Fruit fly (Drosophila melanogaster) whole organism, embryonic: Measurements from ENCODE around the gene chic.

Source experiments
- Antp ChIP-seq: fragments of 200-800 bp; sonication (Bioruptor generic); optimal IDR thresholded peaks from 3 replicates; lab custom pipeline; 2016; ENCODE audit warnings: missing biosample characterization, missing genetic modification characterization
- CG11085 ChIP-seq: fragments of 200-800 bp; sonication (Bioruptor generic); IDR thresholded peaks from 2 replicates; pipeline ENCODE4 v1.3.6; 2022; ENCODE audit warnings: missing biosample characterization, missing genetic modification characterization
- CG1233 ChIP-seq: fragments of 200-800 bp; sonication (Bioruptor generic); optimal IDR thresholded peaks from 4 replicates; lab custom pipeline; 2018; ENCODE audit warnings: missing biosample characterization, mild to moderate bottlenecking, missing genetic modification characterization
- CG12744 ChIP-seq: fragments of 200-800 bp; sonication (Bioruptor generic); optimal IDR thresholded peaks from 2 replicates; lab custom pipeline; 2016; ENCODE audit warnings: missing biosample characterization, missing genetic modification characterization
- CG14965 ChIP-seq: fragments of 200-800 bp; sonication (Bioruptor generic); optimal IDR thresholded peaks from 2 replicates; lab custom pipeline; 2016; ENCODE audit warnings: missing biosample characterization, missing genetic modification characterization, borderline replicate concordance
- CG17385 ChIP-seq: fragments of 200-800 bp; sonication (Bioruptor generic); optimal IDR thresholded peaks from 3 replicates; lab custom pipeline; 2018; ENCODE audit warnings: missing biosample characterization, mild to moderate bottlenecking, missing genetic modification characterization
- CG17568 ChIP-seq: fragments of 200-800 bp; sonication (Bioruptor generic); optimal IDR thresholded peaks from 2 replicates; lab custom pipeline; 2018; ENCODE audit warnings: missing biosample characterization, mild to moderate bottlenecking, missing genetic modification characterization, moderate library complexity
- CG2678 ChIP-seq: fragments of 200-800 bp; sonication (Bioruptor generic); optimal IDR thresholded peaks from 3 replicates; lab custom pipeline; 2019; ENCODE audit warnings: missing biosample characterization, mild to moderate bottlenecking, missing genetic modification characterization, moderate library complexity
- CG31388 ChIP-seq: fragments of 200-800 bp; sonication (Bioruptor generic); optimal IDR thresholded peaks from 2 replicates; lab custom pipeline; 2016; ENCODE audit warnings: missing biosample characterization, missing genetic modification characterization
- CG3163 ChIP-seq: fragments of 200-800 bp; sonication (Bioruptor generic); optimal IDR thresholded peaks from 3 replicates; lab custom pipeline; 2016; ENCODE audit warnings: missing biosample characterization, missing genetic modification characterization
- CG32532 ChIP-seq: fragments of 200-800 bp; sonication (Bioruptor generic); IDR thresholded peaks from 2 replicates; pipeline ENCODE4 v1.3.6; 2022; ENCODE audit warnings: missing biosample characterization, missing genetic modification characterization
- CG4282 ChIP-seq: fragments of 200-800 bp; sonication (Bioruptor generic); optimal IDR thresholded peaks from 2 replicates; lab custom pipeline; 2016; ENCODE audit warnings: missing biosample characterization, missing genetic modification characterization
- CG4404 ChIP-seq: fragments of 200-800 bp; sonication (Bioruptor generic); IDR thresholded peaks from 2 replicates; pipeline ENCODE4 v1.3.6; 2022; ENCODE audit warnings: missing biosample characterization, missing genetic modification characterization
- CG4617 ChIP-seq: fragments of 200-800 bp; sonication (Bioruptor generic); optimal IDR thresholded peaks from 3 replicates; lab custom pipeline; 2016; ENCODE audit warnings: missing biosample characterization, missing genetic modification characterization, borderline replicate concordance
- CG9437 ChIP-seq: fragments of 200-800 bp; sonication (Bioruptor generic); optimal IDR thresholded peaks from 2 replicates; lab custom pipeline; 2018; ENCODE audit warnings: missing biosample characterization, mild to moderate bottlenecking, missing genetic modification characterization
- CG9932 ChIP-seq: fragments of 200-800 bp; sonication (Bioruptor generic); IDR thresholded peaks from 2 replicates; pipeline ENCODE4 v1.3.6; 2022; ENCODE audit warnings: missing biosample characterization, missing genetic modification characterization
- CkIIα-i1 ChIP-seq: fragments of 200-800 bp; sonication (Bioruptor generic); IDR thresholded peaks from 2 replicates; pipeline ENCODE4 v1.3.6; 2022; ENCODE audit warnings: missing biosample characterization, missing genetic modification characterization
- CoRest ChIP-seq: fragments of 200-800 bp; sonication (Bioruptor generic); optimal IDR thresholded peaks from 3 replicates; lab custom pipeline; 2018; ENCODE audit warnings: missing biosample characterization, mild to moderate bottlenecking, missing genetic modification characterization, moderate library complexity
- Dbx ChIP-seq: fragments of 200-800 bp; sonication (Bioruptor generic); IDR thresholded peaks from 3 replicates; pipeline ENCODE4 v1.3.6; 2022; ENCODE audit warnings: missing biosample characterization, missing genetic modification characterization
- Ets97D ChIP-seq: fragments of 200-800 bp; sonication (Bioruptor generic); optimal IDR thresholded peaks from 3 replicates; lab custom pipeline; 2016; ENCODE audit warnings: missing biosample characterization, missing genetic modification characterization
- Hmx ChIP-seq: fragments of 200-800 bp; sonication (Bioruptor generic); optimal IDR thresholded peaks from 2 replicates; lab custom pipeline; 2016; ENCODE audit warnings: missing biosample characterization, missing genetic modification characterization
- Hr51 ChIP-seq, 2 experiments: fragments of 200-800 bp; sonication (Bioruptor generic); optimal IDR thresholded peaks; 2 replicates in 1 of 2; 3 replicates in 1 of 2; lab custom pipeline; 2016 to 2018; ENCODE audit warnings: missing biosample characterization in 2 of 2, missing genetic modification characterization in 2 of 2, mild to moderate bottlenecking in 1 of 2, moderate library complexity in 1 of 2
- MESR4 ChIP-seq: fragments of 200-800 bp; sonication (Bioruptor generic); optimal IDR thresholded peaks from 2 replicates; lab custom pipeline; 2018; ENCODE audit warnings: missing biosample characterization, mild to moderate bottlenecking, missing genetic modification characterization, moderate library complexity
- Myb ChIP-seq: fragments of 200-800 bp; sonication (Bioruptor generic); optimal IDR thresholded peaks from 2 replicates; lab custom pipeline; 2016; ENCODE audit warnings: missing biosample characterization, missing genetic modification characterization
- NFAT ChIP-seq: fragments of 200-800 bp; sonication (Bioruptor generic); IDR thresholded peaks from 2 replicates; pipeline ENCODE4 v1.3.6; 2022; ENCODE audit warnings: missing biosample characterization, missing genetic modification characterization
- Oaz ChIP-seq: fragments of 200-800 bp; sonication (Bioruptor generic); IDR thresholded peaks from 2 replicates; pipeline ENCODE4 v1.3.6; 2022; ENCODE audit warnings: missing biosample characterization, missing genetic modification characterization
- Pdp1 ChIP-seq, 2 experiments: fragments of 200-800 bp; sonication (Bioruptor generic); optimal IDR thresholded peaks; 3 replicates each; lab custom pipeline; 2016; ENCODE audit warnings: missing biosample characterization in 2 of 2, missing genetic modification characterization in 2 of 2, mild to moderate bottlenecking in 1 of 2, moderate library complexity in 1 of 2
- Rfx ChIP-seq: fragments of 200-800 bp; sonication (Bioruptor generic); IDR thresholded peaks from 2 replicates; pipeline ENCODE4 v1.3.6; 2022; ENCODE audit warnings: missing biosample characterization, missing genetic modification characterization
- ash1 ChIP-seq: fragments of 200-800 bp; sonication (Bioruptor generic); optimal IDR thresholded peaks from 2 replicates; lab custom pipeline; 2018; ENCODE audit warnings: missing biosample characterization, mild to moderate bottlenecking, missing genetic modification characterization
- chinmo ChIP-seq: fragments of 200-800 bp; sonication (Bioruptor generic); IDR thresholded peaks from 4 replicates; pipeline ENCODE4 v1.3.6; 2022; ENCODE audit warnings: missing biosample characterization, missing genetic modification characterization; ENCODE audit not compliant: partially characterized antibody
- chn ChIP-seq: fragments of 200-800 bp; sonication (Bioruptor generic); optimal IDR thresholded peaks from 2 replicates; lab custom pipeline; 2016; ENCODE audit warnings: missing biosample characterization, missing genetic modification characterization
- ems ChIP-seq: fragments of 200-800 bp; sonication (Bioruptor generic); optimal IDR thresholded peaks from 3 replicates; lab custom pipeline; 2016; ENCODE audit warnings: missing biosample characterization, missing genetic modification characterization
- eyg ChIP-seq: fragments of 200-800 bp; sonication (Bioruptor generic); optimal IDR thresholded peaks from 3 replicates; lab custom pipeline; 2016; ENCODE audit warnings: missing biosample characterization, missing genetic modification characterization
- fu2 ChIP-seq: fragments of 200-800 bp; sonication (Bioruptor generic); optimal IDR thresholded peaks from 2 replicates; lab custom pipeline; 2016; ENCODE audit warnings: missing biosample characterization, missing genetic modification characterization
- grn ChIP-seq: fragments of 200-800 bp; sonication (Bioruptor generic); optimal IDR thresholded peaks from 3 replicates; lab custom pipeline; 2017; ENCODE audit warnings: missing biosample characterization, missing genetic modification characterization
- gsb ChIP-seq: fragments of 200-800 bp; sonication (Bioruptor generic); IDR thresholded peaks from 2 replicates; pipeline ENCODE4 v1.3.6; 2022; ENCODE audit warnings: missing biosample characterization, missing genetic modification characterization
- gt ChIP-seq: fragments of 200-800 bp; sonication (Bioruptor generic); IDR thresholded peaks from 2 replicates; pipeline ENCODE4 v1.3.6; 2022; ENCODE audit warnings: missing biosample characterization, missing genetic modification characterization
- klu ChIP-seq: fragments of 200-800 bp; sonication (Bioruptor generic); IDR thresholded peaks from 2 replicates; pipeline ENCODE4 v1.3.6; 2022; ENCODE audit warnings: missing biosample characterization, missing genetic modification characterization
- nau ChIP-seq: fragments of 200-800 bp; sonication (Bioruptor generic); optimal IDR thresholded peaks from 3 replicates; lab custom pipeline; 2017; ENCODE audit warnings: missing biosample characterization, mild to moderate bottlenecking, missing genetic modification characterization, missing genetic modification reagents
- p53 ChIP-seq: fragments of 200-800 bp; sonication (Bioruptor generic); optimal IDR thresholded peaks from 2 replicates; lab custom pipeline; 2016; ENCODE audit warnings: missing biosample characterization, missing genetic modification characterization
- pho ChIP-seq: fragments of 200-800 bp; sonication (Bioruptor generic); optimal IDR thresholded peaks from 2 replicates; lab custom pipeline; 2016; ENCODE audit warnings: missing biosample characterization, missing genetic modification characterization
- pzg ChIP-seq: fragments of 200-800 bp; sonication (Bioruptor generic); optimal IDR thresholded peaks from 3 replicates; lab custom pipeline; 2018; ENCODE audit warnings: missing biosample characterization, mild to moderate bottlenecking, missing genetic modification characterization, moderate library complexity
- ranshi ChIP-seq: fragments of 200-800 bp; sonication (Bioruptor generic); IDR thresholded peaks from 2 replicates; pipeline ENCODE4 v1.3.6; 2022; ENCODE audit warnings: missing biosample characterization, missing genetic modification characterization
- row ChIP-seq: fragments of 200-800 bp; sonication (Bioruptor generic); IDR thresholded peaks from 3 replicates; pipeline ENCODE4 v1.3.6; 2022; ENCODE audit warnings: missing biosample characterization, missing genetic modification characterization
- sens ChIP-seq: fragments of 200-800 bp; sonication (Bioruptor generic); peaks from one replicate; lab custom pipeline; 2016; ENCODE audit warnings: missing biosample characterization, missing genetic modification characterization
- tna ChIP-seq: fragments of 200-800 bp; sonication (Bioruptor generic); IDR thresholded peaks from 2 replicates; pipeline ENCODE4 v1.3.6; 2022; ENCODE audit warnings: missing biosample characterization, missing genetic modification characterization; ENCODE audit not compliant: partially characterized antibody
- twi ChIP-seq: fragments of 200-800 bp; optimal IDR thresholded peaks from 2 replicates; lab custom pipeline; 2019; ENCODE audit warnings: missing biosample characterization, mild to moderate bottlenecking, missing genetic modification characterization, moderate library complexity
- unpg ChIP-seq: fragments of 200-800 bp; sonication (Bioruptor generic); optimal IDR thresholded peaks from 3 replicates; lab custom pipeline; 2018; ENCODE audit warnings: missing biosample characterization, mild to moderate bottlenecking, missing genetic modification characterization, moderate library complexity
- vvl ChIP-seq: fragments of 200-800 bp; sonication (Bioruptor generic); IDR thresholded peaks from 2 replicates; pipeline ENCODE4 v1.3.6; 2022; ENCODE audit warnings: missing biosample characterization, missing genetic modification characterization
- zfh1 ChIP-seq: fragments of 200-800 bp; sonication (Bioruptor generic); IDR thresholded peaks from 3 replicates; pipeline ENCODE4 v1.3.6; 2022; ENCODE audit warnings: missing biosample characterization, missing genetic modification characterization

The chic gene

DNA sequence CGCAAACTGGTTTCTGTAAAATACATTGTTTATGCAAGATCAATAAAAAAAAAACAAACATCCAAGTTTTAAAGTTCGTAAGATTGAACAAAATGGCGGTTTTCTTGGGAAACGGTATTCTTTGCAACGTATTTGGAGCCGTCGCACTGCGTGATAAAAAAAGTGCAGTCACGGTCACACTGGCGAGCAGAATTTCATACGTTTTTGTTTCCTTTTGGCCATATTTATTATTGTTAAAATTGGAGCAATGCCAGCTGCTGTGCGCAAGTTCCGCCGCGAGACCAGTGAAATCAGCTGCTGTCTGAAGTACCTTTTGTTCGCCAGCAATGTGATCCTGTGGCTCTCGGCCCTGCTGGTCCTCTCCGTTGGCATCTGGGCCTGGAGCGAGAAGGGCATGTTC, 19.2 kb upstream of the chic start, which contains the start of gene Tsp26A (continued):
- TF ChIP-seq Rfx (GFP tag; lab: Robert Waterston, UW) (peak; percentile 23; the same call in 1 of the 2 replicates), Myb (peak; percentile 39), CoRest (peak; percentile 15), CG4617 (GFP tag; lab: Kevin White, UChicago) (peak; percentile 61), Antp (no peak), pzg (GFP tag; lab: Kevin White, UChicago) (peak; percentile 42), CG9437 (GFP tag; lab: Kevin White, UChicago) (peak; percentile 81), zfh1 (GFP tag; lab: Robert Waterston, UW) (peak; percentile 27; the same call in 1 of the 3 replicates), MESR4 (GFP tag; lab: Kevin White, UChicago) (peak; percentile 78), Ets97D (GFP tag; lab: Kevin White, UChicago) (peak; percentile 29), chinmo (GFP tag; lab: Robert Waterston, UW) (0 out of 4 replicates have a peak, but pooled peaks have one; percentile 52)

DNA sequence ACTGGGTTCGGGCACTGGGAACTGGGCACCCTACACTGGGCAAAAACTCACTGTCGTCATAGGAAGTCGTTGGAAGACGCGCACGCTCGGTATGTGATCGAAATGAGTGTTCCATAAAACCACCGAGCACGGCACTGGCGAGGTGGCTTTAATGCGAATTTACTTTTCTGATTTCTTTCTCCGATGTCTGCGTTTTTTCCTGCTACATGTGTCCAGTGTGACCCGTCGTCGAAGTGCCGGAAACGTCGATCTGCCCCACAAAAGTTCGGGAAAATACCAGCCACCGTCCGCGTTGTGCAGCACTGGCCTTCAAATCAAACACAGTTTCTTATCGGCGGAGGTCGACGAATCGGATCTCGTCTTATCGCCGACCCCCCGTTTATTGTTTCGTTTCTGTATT, 18.4 kb upstream of the chic start, which contains the start of gene Kdm5:
Kdm5 (minus strand) TSS at position 255 of the 400 bp plus-strand sequence.
- TF ChIP-seq ash1 (GFP tag; lab: Kevin White, UChicago) (no peak), gsb (GFP tag; lab: Robert Waterston, UW) (no peak), chn (GFP tag; lab: Kevin White, UChicago) (peak; percentile 28), CG1233 (GFP tag; lab: Kevin White, UChicago) (no peak), CG11085 (GFP tag; lab: Robert Waterston, UW) (no peak), sens (GFP tag; lab: Kevin White, UChicago) (peak; percentile 53), tna (GFP tag; lab: Robert Waterston, UW) (no peak), ems (GFP tag; lab: Kevin White, UChicago) (no peak), CG17568 (GFP tag; lab: Kevin White, UChicago) (no peak), CG4404 (peak; percentile 38; the same call in 1 of the 2 replicates), pho (GFP tag; lab: Kevin White, UChicago) (peak; percentile 42), Pdp1 (GFP tag; optimal IDR thresholded peaks at IDR 0.05; lab: Kevin White, UChicago) (peak in 1 of 2 experiments; percentile 50), unpg (GFP tag; lab: Kevin White, UChicago) (no peak), CG32532 (GFP tag; lab: Robert Waterston, UW) (peak; percentile 58), CkIIα-i1 (GFP tag; lab: Robert Waterston, UW) (no peak), twi (tag; lab: Kevin White, UChicago) (peak; percentile 15), Hr51 (GFP tag; optimal IDR thresholded peaks at IDR 0.05; lab: Kevin White, UChicago) (peak in 1 of 2 experiments; percentile 2), row (GFP tag; lab: Robert Waterston, UW) (peak; percentile 44), CG17385 (GFP tag; lab: Kevin White, UChicago) (no peak), klu (GFP tag; lab: Robert Waterston, UW) (peak; percentile 47; the same call in 1 of the 2 replicates), eyg (no peak), CG9932 (peak; percentile 61), CG14965 (GFP tag; lab: Kevin White, UChicago) (no peak), Oaz (GFP tag; lab: Robert Waterston, UW) (no peak), gt (GFP tag; lab: Robert Waterston, UW) (no peak), p53 (GFP tag; lab: Kevin White, UChicago) (peak; percentile 22), NFAT (GFP tag; lab: Robert Waterston, UW) (peak; percentile 56), CG31388 (no peak), vvl (GFP tag; lab: Robert Waterston, UW) (peak; percentile 61), CG2678 (tag; lab: Kevin White, UChicago) (no peak), grn (GFP tag; lab: Kevin White, UChicago) (peak; percentile 90), CG4282 (no peak), MESR4 (GFP tag; lab: Kevin White, UChicago) (peak; percentile 91), Hmx (GFP tag; lab: Kevin White, UChicago) (no peak), ranshi (peak; percentile 43; the same call in 1 of the 2 replicates), Dbx (peak; percentile 58; the same call in 2 of the 3 replicates), CG12744 (GFP tag; lab: Kevin White, UChicago) (no peak), CG3163 (GFP tag; lab: Kevin White, UChicago) (no peak), fu2 (GFP tag; lab: Kevin White, UChicago) (peak; percentile 35), nau (GFP tag; lab: Kevin White, UChicago) (no peak)
